Fruit fly (Drosophila melanogaster): Measurements from ENCODE around the gene stumps.

DNA sequence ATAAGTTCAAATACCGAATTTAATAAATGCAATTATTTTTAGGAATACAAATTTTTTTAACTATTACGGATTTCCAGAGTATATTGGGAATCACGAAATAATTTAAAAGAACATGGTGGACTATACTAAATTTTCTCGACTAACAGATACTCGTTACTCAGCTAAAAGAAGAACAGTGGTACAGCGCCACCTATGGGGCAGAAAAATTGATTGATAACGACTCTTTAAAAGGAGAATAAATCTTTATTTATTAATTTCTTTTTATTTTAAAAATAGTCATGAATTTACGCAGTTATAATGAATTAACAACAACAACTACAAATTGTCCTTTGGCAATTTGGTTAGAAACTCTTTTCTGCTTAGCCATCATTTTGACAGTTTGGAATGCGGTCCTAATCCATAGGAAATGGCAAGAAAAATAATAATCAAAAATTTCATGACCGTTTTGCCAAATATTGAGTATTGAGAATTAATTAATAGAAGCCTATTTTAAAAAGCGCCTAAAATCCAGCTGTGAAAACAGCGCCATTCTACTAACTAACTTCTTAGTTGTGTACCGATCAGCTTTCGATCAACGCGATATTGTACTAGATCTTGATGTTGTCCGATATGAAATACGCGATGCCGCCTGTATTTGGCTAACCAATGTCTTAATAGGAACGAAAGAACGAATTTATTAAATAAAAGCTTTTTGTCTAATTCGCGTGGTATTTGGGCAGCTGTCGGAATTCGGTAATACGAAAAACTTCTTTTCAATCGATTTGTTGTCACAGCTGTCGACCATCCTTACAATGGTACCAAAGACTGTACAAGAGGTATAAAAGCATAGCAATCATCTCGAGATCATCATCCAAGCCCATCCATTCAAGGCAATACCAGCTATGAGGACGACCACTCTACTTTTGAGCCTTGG, 11.7 kb upstream of the stumps start, which contains the start of gene CG14852:
- TF ChIP-seq CG11617 (GFP tag; optimal IDR thresholded peaks at IDR 0.05) (no peak), pad (GFP tag; optimal IDR thresholded peaks at IDR 0.05) (no peak), CG14711 (tag; optimal IDR thresholded peaks at IDR 0.05) (no peak), CG1620 (GFP tag; optimal IDR thresholded peaks at IDR 0.05) (no peak), Crg-1 (GFP tag; optimal IDR thresholded peaks at IDR 0.05) (no peak), CG7045 (GFP tag; optimal IDR thresholded peaks at IDR 0.05) (no peak), Mnt (GFP tag; optimal IDR thresholded peaks at IDR 0.05) (no peak)
